Worm (Caenorhabditis elegans) whole organism, midembryonic: ENCODE measurements around the gene srsx-24.

ENCODE experiments used
- klf-2 ChIP-seq: fragments of 200-800 bp; sonication (Bioruptor generic); conservative IDR thresholded peaks from 2 replicates; pipeline ENCODE4 v1.3.6; 2022; ENCODE audit warnings: missing genetic modification reagents, missing genetic modification characterization, missing compliant biosample characterization
- med-1 ChIP-seq: sonication (generic microtip); optimal IDR thresholded peaks from 2 replicates; lab custom pipeline; 2017; ENCODE audit warnings: missing genetic modification characterization, mild to moderate bottlenecking, missing compliant biosample characterization, antibody characterized with exemption, missing genetic modification reagents; ENCODE audit not compliant: insufficient read depth
- ref-1 ChIP-seq: fragments of 200-800 bp; sonication (Bioruptor generic); conservative IDR thresholded peaks from 2 replicates; pipeline ENCODE4 v1.3.6; 2022; ENCODE audit warnings: missing genetic modification reagents, missing genetic modification characterization, missing compliant biosample characterization
- ztf-23 ChIP-seq: fragments of 200-800 bp; sonication (Bioruptor generic); IDR thresholded peaks from 2 replicates; pipeline ENCODE4 v1.3.6; 2022; ENCODE audit warnings: missing genetic modification reagents, missing genetic modification characterization, missing compliant biosample characterization
- ztf-29 ChIP-seq: fragments of 200-800 bp; sonication (Bioruptor generic); IDR thresholded peaks from 2 replicates; pipeline ENCODE4 v1.3.6; 2022; ENCODE audit warnings: missing genetic modification reagents, missing genetic modification characterization, missing compliant biosample characterization

- no peak for TF ChIP-seq ztf-29 (GFP tag; lab: Robert Waterston, UW)
- TF ChIP-seq ztf-23 = no peak
- TF ChIP-seq ref-1 (GFP tag; lab: Robert Waterston, UW) = no peak
- TF ChIP-seq klf-2 (GFP tag; lab: Robert Waterston, UW) = no peak
- TF ChIP-seq med-1 (GFP tag; lab: Kevin White, UChicago) = no peak
Measured at ce11 chrV:7379384-7379783, at the start of gene srsx-24.
